Worm (Caenorhabditis elegans): ENCODE results near the gene tag-314.

Gene tag-314

DNA sequence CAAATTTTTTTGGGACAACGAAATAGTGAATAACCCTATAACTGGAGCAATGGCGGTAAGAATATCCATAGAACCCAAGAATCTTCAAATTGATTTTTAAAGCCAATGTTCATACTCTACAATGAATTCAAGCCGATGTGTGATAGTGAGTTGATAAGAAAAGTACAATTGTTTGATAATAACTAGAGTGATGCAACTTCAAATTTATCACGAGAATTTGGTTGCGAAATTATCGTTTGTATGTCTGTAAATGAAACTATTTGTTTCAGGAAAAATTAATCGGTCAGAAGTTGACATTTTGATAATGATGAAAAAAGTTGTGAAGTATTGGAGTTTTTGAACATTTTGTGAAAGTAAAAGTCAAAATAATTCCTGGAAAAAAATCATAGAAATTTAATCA lies 29.2 kb downstream of the tag-314 start:
- TF ChIP-seq ama-1 (optimal IDR thresholded peaks at IDR 0.05) = no peak
- no peak for TF ChIP-seq ets-7 (tag; optimal IDR thresholded peaks at IDR 0.05)
- no peak for TF ChIP-seq aly-1 (tag; optimal IDR thresholded peaks at IDR 0.05)
- TF ChIP-seq tbx-37 (GFP tag; conservative IDR thresholded peaks at IDR 0.05) = no peak
- TF ChIP-seq ceh-13 (GFP tag; optimal IDR thresholded peaks at IDR 0.05) = no peak
- TF ChIP-seq flt-1 (GFP tag; IDR thresholded peaks at IDR 0.05) = no peak
- no peak for TF ChIP-seq hmbx-1 (tag; optimal IDR thresholded peaks at IDR 0.05)
- TF ChIP-seq hmg-4 (GFP tag; optimal IDR thresholded peaks at IDR 0.05) = no peak
- no peak for TF ChIP-seq tra-4 (tag; optimal IDR thresholded peaks at IDR 0.05)
- TF ChIP-seq ceh-36 (tag; optimal IDR thresholded peaks at IDR 0.05) = no peak
- no peak for TF ChIP-seq sea-1 (GFP tag; conservative IDR thresholded peaks at IDR 0.05)

DNA sequence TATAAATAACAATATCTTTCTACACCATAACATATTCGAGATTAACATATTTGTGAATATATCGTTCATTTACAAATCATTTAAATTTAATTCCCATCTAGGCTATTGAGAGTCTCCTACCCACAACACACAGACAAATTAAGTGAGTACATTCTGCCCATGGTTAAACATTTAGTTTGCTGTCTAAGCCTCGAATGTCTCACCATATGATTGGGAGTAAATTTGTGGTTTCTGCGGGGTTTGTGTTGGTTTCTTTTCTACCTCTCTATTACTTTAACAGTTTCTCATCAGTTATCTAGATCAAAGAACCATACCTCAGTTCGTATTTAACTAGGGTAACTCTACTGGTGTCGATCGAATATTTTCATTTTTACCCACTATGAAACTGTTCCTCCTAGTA lies 30.1 kb downstream of the tag-314 start, which contains the start of gene ugt-2:
TSS of gene ugt-2 (plus strand) at position 371 of the 400 bp plus-strand sequence.
- TF ChIP-seq tra-4 (tag; optimal IDR thresholded peaks at IDR 0.05) (no peak), F13C5.2 (tag; optimal IDR thresholded peaks at IDR 0.05) (no peak), ama-1 (optimal IDR thresholded peaks at IDR 0.05) (no peak), hmg-4 (GFP tag; optimal IDR thresholded peaks at IDR 0.05) (no peak), hnd-1 (tag; optimal IDR thresholded peaks at IDR 0.05) (no peak), B0310.2 (tag; optimal IDR thresholded peaks at IDR 0.05) (no peak), ets-7 (tag; optimal IDR thresholded peaks at IDR 0.05) (no peak), ceh-13 (GFP tag; optimal IDR thresholded peaks at IDR 0.05) (no peak), sea-1 (GFP tag; conservative IDR thresholded peaks at IDR 0.05) (no peak), tbx-11 (GFP tag; IDR thresholded peaks at IDR 0.05) (no peak), pes-1 (GFP tag; IDR thresholded peaks at IDR 0.05) (no peak), ceh-36 (tag; optimal IDR thresholded peaks at IDR 0.05) (no peak), flt-1 (GFP tag; IDR thresholded peaks at IDR 0.05) (no peak), hmbx-1 (tag; optimal IDR thresholded peaks at IDR 0.05) (no peak), scrt-1 (GFP tag; IDR thresholded peaks at IDR 0.05) (no peak), tbx-37 (GFP tag; conservative IDR thresholded peaks at IDR 0.05) (no peak), aly-1 (tag; optimal IDR thresholded peaks at IDR 0.05) (no peak)

DNA sequence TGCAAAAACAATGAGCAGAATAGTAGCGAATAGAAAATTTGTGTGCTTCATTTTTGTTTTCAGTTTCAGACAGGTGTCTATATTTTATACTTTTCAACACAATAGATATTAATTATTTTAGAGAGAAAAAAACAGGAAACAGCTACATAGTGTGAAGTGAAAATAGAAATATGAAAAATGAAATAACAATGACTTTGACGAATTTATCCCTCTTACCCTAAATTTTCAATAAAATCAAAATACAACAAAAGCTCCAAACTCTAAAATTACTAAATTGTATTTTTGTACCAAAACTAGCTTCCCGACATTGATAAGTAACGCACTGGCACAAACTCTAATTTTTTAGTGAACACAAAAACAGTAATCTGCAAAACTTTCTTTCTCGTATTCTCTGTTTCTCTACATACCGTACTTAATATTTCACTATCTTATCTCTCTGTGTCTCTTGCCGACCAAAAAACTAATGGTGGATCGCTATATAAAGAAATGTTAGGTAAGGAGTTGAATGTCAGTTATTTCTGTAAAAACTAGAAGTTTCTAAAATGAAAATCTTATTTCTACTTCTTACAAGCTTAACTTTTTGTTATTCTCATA lies 33.2 kb downstream of the tag-314 start, which contains the start of the genes col-151 and ugt-1:
TSS of gene col-151 (minus strand) at position 51 of the 594 bp plus-strand sequence.
TSS of gene ugt-1 (plus strand) at position 491 of the 594 bp plus-strand sequence.
- TF ChIP-seq pes-1 (GFP tag; IDR thresholded peaks at IDR 0.05) (no peak), tra-4 (tag; optimal IDR thresholded peaks at IDR 0.05) (no peak), ets-7 (tag; optimal IDR thresholded peaks at IDR 0.05) (no peak), hnd-1 (tag; optimal IDR thresholded peaks at IDR 0.05) (no peak), sea-1 (GFP tag; conservative IDR thresholded peaks at IDR 0.05) (no peak), flt-1 (GFP tag; IDR thresholded peaks at IDR 0.05) (no peak), ceh-13 (GFP tag; optimal IDR thresholded peaks at IDR 0.05) (no peak), ama-1 (optimal IDR thresholded peaks at IDR 0.05) (no peak)

DNA sequence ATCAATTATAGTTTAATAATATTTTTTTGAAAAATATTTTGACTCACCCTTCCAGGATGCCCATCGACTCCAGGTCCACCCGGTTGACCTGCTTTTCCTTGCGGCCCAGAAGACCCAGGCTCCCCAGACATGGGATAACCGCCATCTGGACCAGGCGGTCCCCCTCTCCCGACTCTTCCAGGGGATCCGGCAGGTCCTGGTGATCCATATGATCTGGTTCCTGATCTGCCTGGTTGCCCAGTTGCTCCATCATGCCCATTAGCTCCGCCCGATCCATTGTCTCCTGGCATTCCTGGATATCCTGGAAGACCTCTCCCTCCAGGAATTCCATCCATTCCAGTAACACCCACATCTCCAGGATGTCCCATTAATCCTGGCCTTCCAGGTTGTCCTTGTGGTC lies 34.8 kb downstream of the tag-314 start:
- TF ChIP-seq sea-1 (GFP tag; conservative IDR thresholded peaks at IDR 0.05) = no peak

DNA sequence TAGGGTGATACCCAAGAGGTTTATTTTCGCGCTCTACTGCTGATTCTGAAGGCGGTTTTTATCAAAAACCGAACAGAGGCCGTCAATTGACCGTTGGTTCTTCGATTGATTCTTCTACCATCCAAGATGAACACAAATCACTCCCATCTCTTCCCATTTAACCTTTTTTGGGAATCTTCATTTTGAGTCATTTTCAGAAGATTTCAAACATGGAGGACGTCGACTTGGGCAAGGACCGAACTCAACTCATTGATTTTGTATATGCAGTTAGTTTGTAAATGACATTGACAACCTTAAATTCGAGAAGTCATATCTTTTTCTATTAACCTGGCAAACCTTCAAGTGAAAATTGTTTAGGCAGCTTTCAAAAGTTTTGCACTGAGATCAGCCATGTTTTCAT lies 40.2 kb downstream of the tag-314 start, which contains the start of gene AC3.5:
TSS of gene AC3.5 (plus strand) at position 210 of the 400 bp plus-strand sequence.
- TF ChIP-seq tra-4 (tag; optimal IDR thresholded peaks at IDR 0.05) (no peak), ceh-13 (GFP tag; optimal IDR thresholded peaks at IDR 0.05) (no peak), flt-1 (GFP tag; IDR thresholded peaks at IDR 0.05) (no peak), ama-1 (optimal IDR thresholded peaks at IDR 0.05) (no peak), hmg-4 (GFP tag; optimal IDR thresholded peaks at IDR 0.05) (no peak), scrt-1 (GFP tag; IDR thresholded peaks at IDR 0.05) (no peak), B0310.2 (tag; optimal IDR thresholded peaks at IDR 0.05) (no peak), ets-7 (tag; optimal IDR thresholded peaks at IDR 0.05) (no peak), ceh-36 (tag; optimal IDR thresholded peaks at IDR 0.05) (no peak), aly-1 (tag; optimal IDR thresholded peaks at IDR 0.05) (no peak)

DNA sequence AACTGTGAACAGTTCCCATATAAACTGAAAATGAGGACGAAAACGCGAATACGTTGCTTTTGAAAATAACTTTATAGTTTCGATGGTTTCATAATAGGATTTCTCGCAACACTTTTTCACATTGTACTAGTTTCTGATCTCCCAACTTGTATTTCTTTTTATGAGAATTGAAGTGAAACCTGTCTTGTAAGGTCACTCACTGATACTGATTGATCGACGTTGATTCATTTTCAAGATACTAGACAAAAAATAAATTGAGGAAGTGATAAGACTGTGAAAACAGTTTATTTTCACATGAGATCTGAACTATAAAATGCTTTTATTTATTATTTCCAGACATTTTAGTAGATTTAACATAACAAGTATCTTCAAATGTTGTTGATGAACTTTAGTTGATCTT lies 41.1 kb downstream of the tag-314 start:
- TF ChIP-seq hnd-1 (tag; optimal IDR thresholded peaks at IDR 0.05) (no peak), sea-1 (GFP tag; conservative IDR thresholded peaks at IDR 0.05) (no peak), aly-1 (tag; optimal IDR thresholded peaks at IDR 0.05) (no peak), ets-7 (tag; optimal IDR thresholded peaks at IDR 0.05) (no peak), F13C5.2 (tag; optimal IDR thresholded peaks at IDR 0.05) (no peak), tbx-11 (GFP tag; IDR thresholded peaks at IDR 0.05) (no peak), B0310.2 (tag; optimal IDR thresholded peaks at IDR 0.05) (no peak), tbx-37 (GFP tag; conservative IDR thresholded peaks at IDR 0.05) (no peak), hmbx-1 (tag; optimal IDR thresholded peaks at IDR 0.05) (no peak), ama-1 (optimal IDR thresholded peaks at IDR 0.05) (no peak)

DNA sequence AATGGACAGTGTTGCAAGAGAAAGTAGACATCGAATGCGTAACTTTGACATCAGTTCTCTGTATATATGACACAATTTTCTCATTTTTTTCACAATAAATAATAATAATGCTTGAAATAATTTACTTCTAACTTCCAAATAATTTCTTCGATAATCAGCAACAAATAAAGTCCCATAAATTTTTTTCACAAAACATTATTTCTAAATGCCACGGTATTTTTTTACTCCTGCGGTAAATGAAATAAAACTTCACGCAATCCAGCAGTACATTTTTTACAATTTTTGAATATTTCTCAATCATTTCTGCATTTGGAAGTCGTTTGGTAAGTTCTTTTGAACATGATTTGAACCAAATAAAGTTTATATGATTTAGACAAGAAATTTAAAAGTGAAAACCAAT lies 44.6 kb downstream of the tag-314 start, which contains the start of gene spe-10:
TSS of gene spe-10 (plus strand) at position 301 of the 400 bp plus-strand sequence.
- TF ChIP-seq tra-4 (tag; optimal IDR thresholded peaks at IDR 0.05) (no peak), aly-1 (tag; optimal IDR thresholded peaks at IDR 0.05) (no peak), tbx-11 (GFP tag; IDR thresholded peaks at IDR 0.05) (no peak), pes-1 (GFP tag; IDR thresholded peaks at IDR 0.05) (no peak), hmg-4 (GFP tag; optimal IDR thresholded peaks at IDR 0.05) (no peak), ceh-13 (GFP tag; optimal IDR thresholded peaks at IDR 0.05) (no peak), scrt-1 (GFP tag; IDR thresholded peaks at IDR 0.05) (no peak), ceh-36 (tag; optimal IDR thresholded peaks at IDR 0.05) (no peak)

DNA sequence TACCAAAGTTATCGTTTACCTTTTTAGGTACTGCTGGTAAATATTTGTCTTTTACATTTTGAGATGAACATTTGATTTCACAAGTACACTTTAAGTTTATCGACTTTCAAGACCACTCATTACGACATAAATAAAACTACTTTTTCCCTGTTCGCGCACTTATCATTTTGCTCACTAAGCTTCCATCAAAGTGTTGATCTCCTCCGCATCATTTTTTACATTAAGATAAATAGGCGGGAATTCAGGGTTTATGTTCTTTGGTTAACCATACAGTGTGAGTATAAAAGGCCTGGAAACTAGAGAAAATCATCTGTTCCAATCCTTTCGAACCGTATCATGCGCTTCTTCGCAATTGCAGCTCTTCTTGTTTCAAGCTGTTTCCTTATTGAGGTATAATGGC lies 46.4 kb downstream of the tag-314 start, which contains the start of gene pqn-2:
TSS of gene pqn-2 (plus strand) at position 301 of the 400 bp plus-strand sequence.
- TF ChIP-seq hnd-1 (tag; optimal IDR thresholded peaks at IDR 0.05) (no peak), ceh-13 (GFP tag; optimal IDR thresholded peaks at IDR 0.05) (no peak), tbx-37 (GFP tag; conservative IDR thresholded peaks at IDR 0.05) (no peak), sea-1 (GFP tag; conservative IDR thresholded peaks at IDR 0.05) (no peak), scrt-1 (GFP tag; IDR thresholded peaks at IDR 0.05) (no peak), ama-1 (optimal IDR thresholded peaks at IDR 0.05) (no peak), flt-1 (GFP tag; IDR thresholded peaks at IDR 0.05) (no peak), tbx-11 (GFP tag; IDR thresholded peaks at IDR 0.05) (no peak), hmg-4 (GFP tag; optimal IDR thresholded peaks at IDR 0.05) (no peak), B0310.2 (tag; optimal IDR thresholded peaks at IDR 0.05) (no peak)

All from whole organism, early embryonic.